Worm (Caenorhabditis elegans): ENCODE data around the gene pro-1.

pro-1 gene

DNA sequence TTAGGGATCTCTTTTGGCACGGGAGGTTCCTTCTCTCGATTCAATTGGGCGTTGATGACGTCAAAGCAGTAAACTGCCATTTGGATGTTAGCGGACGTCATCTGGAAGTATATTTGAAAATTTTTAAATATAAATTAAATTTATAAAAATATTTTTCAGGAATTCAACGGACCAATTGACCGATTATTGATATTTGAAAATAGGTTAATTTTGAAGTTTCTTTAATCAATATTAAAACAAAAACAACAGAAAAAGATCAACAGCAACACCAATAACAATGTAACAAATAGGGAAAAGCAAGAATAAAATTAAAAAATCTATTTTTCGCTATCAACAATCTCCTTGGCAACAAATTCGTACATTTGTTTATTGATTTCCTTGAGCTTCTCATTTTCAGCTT lies 2.6 kb downstream of the pro-1 start, which contains the start of gene R166.3:
TSS of gene R166.3 (minus strand) at position 101 of the 400 bp plus-strand sequence.
- TF ChIP-seq madf-2 (tag; optimal IDR thresholded peaks at IDR 0.05), result no peak
- TF ChIP-seq tbx-7 (tag; optimal IDR thresholded peaks at IDR 0.05), result no peak
- TF ChIP-seq ama-1 (optimal IDR thresholded peaks at IDR 0.05), result no peak
- TF ChIP-seq tbx-2 (tag; optimal IDR thresholded peaks at IDR 0.05), result no peak
- TF ChIP-seq mec-3 (tag; optimal IDR thresholded peaks at IDR 0.05; ENCODE audit: borderline replicate concordance), result no peak
- no peak for TF ChIP-seq odd-2 (tag; optimal IDR thresholded peaks at IDR 0.05)
- TF ChIP-seq ref-2 (tag; optimal IDR thresholded peaks at IDR 0.05), result no peak
- no peak for TF ChIP-seq C38D4.7 (GFP tag; optimal IDR thresholded peaks at IDR 0.05)
- no peak for TF ChIP-seq hlh-13 (GFP tag; optimal IDR thresholded peaks at IDR 0.05)
- no peak for TF ChIP-seq ceh-45 (GFP tag; IDR thresholded peaks at IDR 0.05)
- no peak for TF ChIP-seq fkh-6 (tag; optimal IDR thresholded peaks at IDR 0.05)

ce11 chrII:10537988-10538387 lies 3.8 kb downstream of the pro-1 start:
- TF ChIP-seq ahr-1 (tag; optimal IDR thresholded peaks at IDR 0.05) (no peak), unc-55 (GFP tag; optimal IDR thresholded peaks at IDR 0.05) (no peak), che-1 (tag; optimal IDR thresholded peaks at IDR 0.05) (no peak), ceh-45 (GFP tag; IDR thresholded peaks at IDR 0.05) (no peak), tbx-2 (tag; optimal IDR thresholded peaks at IDR 0.05) (peak; percentile 83), eyg-1 (tag; optimal IDR thresholded peaks at IDR 0.05) (no peak), ceh-14 (tag; optimal IDR thresholded peaks at IDR 0.05) (no peak), Y22D7AL.16 (tag; optimal IDR thresholded peaks at IDR 0.05) (no peak), ceh-2 (tag; optimal IDR thresholded peaks at IDR 0.05) (peak; percentile 85), ceh-48 (tag; optimal IDR thresholded peaks at IDR 0.05) (no peak), unc-86 (tag; optimal IDR thresholded peaks at IDR 0.05) (peak; percentile 26), nfya-1 (tag; optimal IDR thresholded peaks at IDR 0.05) (no peak), mec-3 (tag; optimal IDR thresholded peaks at IDR 0.05; ENCODE audit: borderline replicate concordance) (no peak), unc-42 (tag; optimal IDR thresholded peaks at IDR 0.05) (peak; percentile 47), elt-4 (tag; optimal IDR thresholded peaks at IDR 0.05) (no peak), C38D4.7 (GFP tag; optimal IDR thresholded peaks at IDR 0.05) (no peak), tbx-7 (tag; optimal IDR thresholded peaks at IDR 0.05) (peak; percentile 68), fkh-10 (GFP tag; optimal IDR thresholded peaks at IDR 0.05) (no peak), ttx-3 (tag; optimal IDR thresholded peaks at IDR 0.05) (peak; percentile 4), unc-3 (GFP tag; conservative IDR thresholded peaks at IDR 0.05) (no peak), unc-3 (tag; optimal IDR thresholded peaks at IDR 0.05) (no peak), zip-5 (tag; optimal IDR thresholded peaks at IDR 0.05) (peak; percentile 70), F13H6.1 (tag; optimal IDR thresholded peaks at IDR 0.05) (peak; percentile 36), ref-2 (tag; optimal IDR thresholded peaks at IDR 0.05) (peak; percentile 12), elt-2 (tag; optimal IDR thresholded peaks at IDR 0.05) (peak; percentile 40), pax-1 (tag; optimal IDR thresholded peaks at IDR 0.05) (no peak), ceh-31 (tag; optimal IDR thresholded peaks at IDR 0.05) (peak; percentile 83), dve-1 (tag; optimal IDR thresholded peaks at IDR 0.05) (no peak), ceh-30 (tag; optimal IDR thresholded peaks at IDR 0.05) (no peak), lin-11 (tag; optimal IDR thresholded peaks at IDR 0.05) (no peak), ets-4 (tag; optimal IDR thresholded peaks at IDR 0.05) (peak; percentile 53), C08G9.2 (tag; optimal IDR thresholded peaks at IDR 0.05) (peak; percentile 81), ceh-18 (tag; optimal IDR thresholded peaks at IDR 0.05) (no peak), lim-6 (tag; optimal IDR thresholded peaks at IDR 0.05) (peak; percentile 34), ceh-6 (GFP tag; optimal IDR thresholded peaks at IDR 0.05) (no peak), hlh-6 (tag; optimal IDR thresholded peaks at IDR 0.05) (no peak), hlh-8 (tag; optimal IDR thresholded peaks at IDR 0.05) (peak; percentile 26), ztf-16 (tag; optimal IDR thresholded peaks at IDR 0.05) (no peak), hlh-13 (GFP tag; optimal IDR thresholded peaks at IDR 0.05) (no peak), rnt-1 (tag; optimal IDR thresholded peaks at IDR 0.05) (no peak), hlh-15 (tag; optimal IDR thresholded peaks at IDR 0.05) (no peak)
